Worm (Caenorhabditis elegans): Measurements from ENCODE around the gene bli-5.

- TF ChIP-seq unc-42 (tag; optimal IDR thresholded peaks at IDR 0.05) = no peak
- TF ChIP-seq elt-2 (tag; optimal IDR thresholded peaks at IDR 0.05) = no peak
- TF ChIP-seq hlh-8 (tag; optimal IDR thresholded peaks at IDR 0.05) = no peak
- no peak for TF ChIP-seq tbx-2 (tag; optimal IDR thresholded peaks at IDR 0.05)
- TF ChIP-seq fkh-10 (GFP tag; optimal IDR thresholded peaks at IDR 0.05) = no peak
- TF ChIP-seq ttx-3 (tag; optimal IDR thresholded peaks at IDR 0.05) = no peak
- TF ChIP-seq unc-86 (tag; optimal IDR thresholded peaks at IDR 0.05) = no peak
These were observed 41.9 kb upstream of the bli-5 start, which contains the start of gene pssy-2 for ce11 chrIII:13471504-13471903.
